Fruit fly (Drosophila melanogaster) whole organism, embryonic: ENCODE measurements around the gene CG13390.

Experiments
- Blimp-1 ChIP-seq: fragments of 200-800 bp; sonication (Bioruptor generic); optimal IDR thresholded peaks from 3 replicates; lab custom pipeline; 2018; ENCODE audit warnings: missing biosample characterization, missing genetic modification characterization, mild to moderate bottlenecking, moderate library complexity, missing genetic modification reagents
- C15 ChIP-seq: fragments of 200-800 bp; sonication (Bioruptor generic); IDR thresholded peaks from 3 replicates; pipeline ENCODE4 v1.3.6; 2022; ENCODE audit warnings: missing biosample characterization, missing genetic modification characterization
- CG10654 ChIP-seq: fragments of 200-800 bp; sonication (Bioruptor generic); optimal IDR thresholded peaks from 2 replicates; lab custom pipeline; 2016; ENCODE audit warnings: missing biosample characterization, missing genetic modification characterization
- CG10979 ChIP-seq: fragments of 200-800 bp; sonication (Bioruptor generic); optimal IDR thresholded peaks from 2 replicates; lab custom pipeline; 2018; ENCODE audit warnings: missing biosample characterization, mild to moderate bottlenecking, missing genetic modification characterization, moderate library complexity
- CG11456 ChIP-seq: fragments of 200-800 bp; sonication (Bioruptor generic); IDR thresholded peaks from 3 replicates; pipeline ENCODE4 v1.3.6; 2022; ENCODE audit warnings: missing biosample characterization, missing genetic modification characterization
- CG12299 ChIP-seq: fragments of 200-800 bp; sonication (Bioruptor generic); optimal IDR thresholded peaks from 2 replicates; lab custom pipeline; 2018; ENCODE audit warnings: missing biosample characterization, mild to moderate bottlenecking, missing genetic modification characterization
- CG13775 ChIP-seq: fragments of 200-800 bp; sonication (Bioruptor generic); optimal IDR thresholded peaks from 3 replicates; lab custom pipeline; 2017; ENCODE audit warnings: missing biosample characterization, mild to moderate bottlenecking, missing genetic modification characterization
- CG14441 ChIP-seq: fragments of 200-800 bp; sonication (Bioruptor generic); IDR thresholded peaks from 2 replicates; pipeline ENCODE4 v1.3.6; 2022; ENCODE audit warnings: missing biosample characterization, missing genetic modification characterization
- CG15601 ChIP-seq: fragments of 200-800 bp; sonication (Bioruptor generic); optimal IDR thresholded peaks from 3 replicates; lab custom pipeline; 2019; ENCODE audit warnings: missing biosample characterization, mild to moderate bottlenecking, missing genetic modification characterization, moderate library complexity
- CG1602 ChIP-seq: fragments of 200-800 bp; sonication (Bioruptor generic); optimal IDR thresholded peaks from 3 replicates; lab custom pipeline; 2016; ENCODE audit warnings: missing biosample characterization, missing genetic modification characterization
- CG17361 ChIP-seq: fragments of 200-800 bp; sonication (Bioruptor generic); IDR thresholded peaks from 3 replicates; pipeline ENCODE4 v1.3.6; 2022; ENCODE audit warnings: missing biosample characterization, missing genetic modification characterization
- CG17612 ChIP-seq: fragments of 200-800 bp; sonication (Bioruptor generic); IDR thresholded peaks from 2 replicates; pipeline ENCODE4 v1.3.6; 2022; ENCODE audit warnings: missing biosample characterization, missing genetic modification characterization
- CG18764 ChIP-seq: fragments of 200-800 bp; sonication (Bioruptor generic); optimal IDR thresholded peaks from 3 replicates; lab custom pipeline; 2016; ENCODE audit warnings: missing biosample characterization, missing genetic modification characterization
- CG2875 ChIP-seq: fragments of 200-800 bp; sonication (Bioruptor generic); optimal IDR thresholded peaks from 2 replicates; lab custom pipeline; 2017; ENCODE audit warnings: missing biosample characterization, mild to moderate bottlenecking, missing genetic modification characterization, missing genetic modification reagents
- CG31441 ChIP-seq: fragments of 200-800 bp; sonication (Bioruptor generic); IDR thresholded peaks from 2 replicates; pipeline ENCODE4 v1.3.6; 2022; ENCODE audit warnings: missing biosample characterization, missing genetic modification characterization
- CG3726 ChIP-seq: fragments of 200-800 bp; sonication (Bioruptor generic); IDR thresholded peaks from 3 replicates; pipeline ENCODE4, ENCODE4 v1.3.6; 2022; ENCODE audit warnings: missing biosample characterization, missing genetic modification characterization
- CG3995 ChIP-seq: fragments of 200-800 bp; sonication (Bioruptor generic); optimal IDR thresholded peaks from 3 replicates; lab custom pipeline; 2016; ENCODE audit warnings: missing biosample characterization, missing genetic modification characterization
- CG5180 ChIP-seq: fragments of 200-800 bp; sonication (Bioruptor generic); optimal IDR thresholded peaks from 3 replicates; lab custom pipeline; 2017; ENCODE audit warnings: missing biosample characterization, missing genetic modification characterization, mild to moderate bottlenecking, moderate library complexity, missing genetic modification reagents
- CG6175 ChIP-seq: fragments of 200-800 bp; sonication (Bioruptor generic); IDR thresholded peaks from 3 replicates; pipeline ENCODE4 v1.3.6; 2022; ENCODE audit warnings: missing biosample characterization, missing genetic modification characterization
- CG7839 ChIP-seq: fragments of 200-800 bp; sonication (Bioruptor generic); optimal IDR thresholded peaks from 3 replicates; lab custom pipeline; 2018; ENCODE audit warnings: missing biosample characterization, mild to moderate bottlenecking, missing genetic modification characterization, moderate library complexity
- CG8765 ChIP-seq: fragments of 200-800 bp; sonication (Bioruptor generic); IDR thresholded peaks from 2 replicates; pipeline ENCODE4 v1.3.6; 2022; ENCODE audit warnings: missing biosample characterization, missing genetic modification characterization
- CoRest ChIP-seq: fragments of 200-800 bp; sonication (Bioruptor generic); optimal IDR thresholded peaks from 3 replicates; lab custom pipeline; 2018; ENCODE audit warnings: missing biosample characterization, mild to moderate bottlenecking, missing genetic modification characterization, moderate library complexity
- D ChIP-seq, 2 experiments: fragments of 200-800 bp in 1 of 2; fragments of >200 bp in 1 of 2; sonication (Bioruptor generic) in 1 of 2; optimal IDR thresholded peaks; 2 replicates in 1 of 2; 3 replicates in 1 of 2; lab custom pipeline; 2017; ENCODE audit warnings: mild to moderate bottlenecking in 1 of 2, missing biosample characterization in 1 of 2, missing genetic modification characterization in 1 of 2, missing genetic modification reagents in 1 of 2
- Doc2 ChIP-seq: fragments of 200-800 bp; sonication (Bioruptor generic); IDR thresholded peaks from 2 replicates; pipeline ENCODE4 v1.3.6; 2022; ENCODE audit warnings: missing biosample characterization, missing genetic modification characterization
- Doc3 ChIP-seq: fragments of 200-800 bp; sonication (Bioruptor generic); IDR thresholded peaks from 3 replicates; pipeline ENCODE4 v1.3.6; 2022; ENCODE audit warnings: missing biosample characterization, missing genetic modification characterization; ENCODE audit not compliant: partially characterized antibody
- E2f2 ChIP-seq: fragments of 200-800 bp; sonication (Bioruptor generic); IDR thresholded peaks from 2 replicates; pipeline ENCODE4 v1.3.6; 2022; ENCODE audit warnings: missing biosample characterization, missing genetic modification characterization
- Eip74EF ChIP-seq, 2 experiments: fragments of 200-800 bp in 1 of 2; fragments of >200 bp in 1 of 2; sonication (Bioruptor generic) in 1 of 2; optimal IDR thresholded peaks; 2 replicates each; lab custom pipeline; 2017 to 2019; ENCODE audit warnings: missing biosample characterization in 2 of 2, missing genetic modification characterization in 2 of 2, mild to moderate bottlenecking in 1 of 2, moderate library complexity in 1 of 2
- Hmr ChIP-seq: fragments of 200-800 bp; sonication (Bioruptor generic); optimal IDR thresholded peaks from 3 replicates; lab custom pipeline; 2017; ENCODE audit warnings: mild to moderate bottlenecking, missing biosample characterization, missing genetic modification reagents, missing genetic modification characterization
- Hmx ChIP-seq: fragments of 200-800 bp; sonication (Bioruptor generic); optimal IDR thresholded peaks from 2 replicates; lab custom pipeline; 2016; ENCODE audit warnings: missing biosample characterization, missing genetic modification characterization
- Hr78 ChIP-seq, 2 experiments: fragments of 200-800 bp in 1 of 2; fragments of >200 bp in 1 of 2; sonication (Bioruptor generic) in 1 of 2; optimal IDR thresholded peaks; 2 replicates each; lab custom pipeline; 2017 to 2019; ENCODE audit warnings: missing biosample characterization in 2 of 2, missing genetic modification characterization in 2 of 2, mild to moderate bottlenecking in 1 of 2, moderate library complexity in 1 of 2
- Mes4 ChIP-seq: fragments of 200-800 bp; sonication (Bioruptor generic); optimal IDR thresholded peaks from 2 replicates; lab custom pipeline; 2016; ENCODE audit warnings: missing biosample characterization, missing genetic modification characterization
- Nf-YA ChIP-seq: fragments of 200-800 bp; sonication (Bioruptor generic); IDR thresholded peaks from 2 replicates; pipeline ENCODE4 v1.3.6; 2022; ENCODE audit warnings: missing biosample characterization, missing genetic modification characterization
- PHDP ChIP-seq: fragments of 200-800 bp; sonication (Bioruptor generic); optimal IDR thresholded peaks from 3 replicates; lab custom pipeline; 2018; ENCODE audit warnings: missing biosample characterization, mild to moderate bottlenecking, missing genetic modification characterization, moderate library complexity
- Poxn ChIP-seq: fragments of 200-800 bp; sonication (Bioruptor generic); IDR thresholded peaks from 2 replicates; pipeline ENCODE4 v1.3.6; 2022; ENCODE audit warnings: missing biosample characterization, missing genetic modification characterization
- Xbp1 ChIP-seq: fragments of 200-800 bp; sonication (Bioruptor generic); optimal IDR thresholded peaks from 3 replicates; lab custom pipeline; 2016; ENCODE audit warnings: missing biosample characterization, mild to moderate bottlenecking, missing genetic modification characterization
- abd-A ChIP-seq: fragments of 200-800 bp; sonication (Bioruptor generic); optimal IDR thresholded peaks from 3 replicates; lab custom pipeline; 2019; ENCODE audit warnings: missing biosample characterization, mild to moderate bottlenecking, missing genetic modification characterization, moderate library complexity
- ap ChIP-seq: fragments of 200-800 bp; sonication (Bioruptor generic); IDR thresholded peaks from 2 replicates; pipeline ENCODE4 v1.3.6; 2022; ENCODE audit warnings: missing biosample characterization, missing genetic modification characterization
- bigmax ChIP-seq: fragments of 200-800 bp; sonication (Bioruptor generic); optimal IDR thresholded peaks from 2 replicates; lab custom pipeline; 2018; ENCODE audit warnings: missing biosample characterization, mild to moderate bottlenecking, missing genetic modification characterization
- caup ChIP-seq: fragments of 200-800 bp; sonication (Bioruptor generic); optimal IDR thresholded peaks from 3 replicates; lab custom pipeline; 2017; ENCODE audit warnings: missing biosample characterization, mild to moderate bottlenecking, missing genetic modification characterization, moderate library complexity; ENCODE audit not compliant: severe bottlenecking
- fd96Cb ChIP-seq: fragments of 200-800 bp; sonication (Bioruptor generic); optimal IDR thresholded peaks from 2 replicates; lab custom pipeline; 2018; ENCODE audit warnings: missing biosample characterization, mild to moderate bottlenecking, missing genetic modification characterization, moderate library complexity
- ind ChIP-seq: fragments of 200-800 bp; sonication (Bioruptor generic); optimal IDR thresholded peaks from 3 replicates; lab custom pipeline; 2016; ENCODE audit warnings: missing biosample characterization, missing genetic modification characterization
- jumu ChIP-seq: fragments of 200-800 bp; sonication (Bioruptor generic); optimal IDR thresholded peaks from 3 replicates; lab custom pipeline; 2016; ENCODE audit warnings: missing biosample characterization, missing genetic modification characterization
- lab ChIP-seq: fragments of 200-800 bp; sonication (Bioruptor generic); optimal IDR thresholded peaks from 3 replicates; lab custom pipeline; 2017; ENCODE audit warnings: missing biosample characterization, missing genetic modification characterization, mild to moderate bottlenecking, moderate library complexity, missing genetic modification reagents
- peb ChIP-seq: fragments of 200-800 bp; sonication (Bioruptor generic); IDR thresholded peaks from 2 replicates; pipeline ENCODE4 v1.3.6; 2022; ENCODE audit warnings: missing biosample characterization, missing genetic modification characterization
- schlank ChIP-seq: fragments of 200-800 bp; sonication (Bioruptor generic); optimal IDR thresholded peaks from 2 replicates; lab custom pipeline; 2018; ENCODE audit warnings: missing biosample characterization, mild to moderate bottlenecking, missing genetic modification characterization
- so ChIP-seq: fragments of 200-800 bp; sonication (Bioruptor generic); IDR thresholded peaks from 3 replicates; pipeline ENCODE4 v1.3.6; 2022; ENCODE audit warnings: missing biosample characterization, missing genetic modification characterization
- toy ChIP-seq: fragments of 200-800 bp; sonication (Bioruptor generic); IDR thresholded peaks from 2 replicates; pipeline ENCODE4 v1.3.6; 2022; ENCODE audit warnings: missing biosample characterization, missing genetic modification characterization
- ttk ChIP-seq: fragments of 200-800 bp; sonication (Bioruptor generic); IDR thresholded peaks from 2 replicates; pipeline ENCODE4 v2.1.2; 2022; ENCODE audit warnings: missing biosample characterization, missing genetic modification characterization
- wor ChIP-seq: fragments of 200-800 bp; sonication (Bioruptor generic); IDR thresholded peaks from 2 replicates; pipeline ENCODE4 v1.3.6; 2022; ENCODE audit warnings: missing biosample characterization, missing genetic modification characterization

The CG13390 gene

DNA sequence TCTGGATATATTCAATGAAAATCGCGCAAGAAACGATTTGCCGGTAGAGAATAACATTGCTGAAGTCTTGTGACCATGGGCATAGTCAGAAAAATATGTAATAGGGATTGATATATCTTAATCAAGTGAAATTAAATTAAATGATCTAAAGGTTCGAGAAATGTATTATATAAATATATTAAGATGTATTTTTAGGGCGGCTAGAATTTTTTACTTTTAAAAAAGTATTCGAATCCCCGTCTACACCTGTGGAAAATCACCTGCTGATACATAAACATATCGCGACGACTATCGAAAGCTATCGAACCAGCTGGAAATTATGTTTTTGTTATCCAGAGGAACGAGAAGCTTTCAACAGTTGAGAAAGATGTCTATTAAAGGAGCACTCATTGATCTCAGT lies at the start of gene CG13390, which contains the start of gene CG17294 (continued):
- peak; percentile 100 for TF ChIP-seq CG17361
- peak; percentile 99 for TF ChIP-seq CG17612 (GFP tag; lab: Robert Waterston, UW)
- peak; percentile 100 for TF ChIP-seq CG12299 (tag; lab: Kevin White, UChicago)
- peak; percentile 99 for TF ChIP-seq CG1602 (GFP tag; lab: Kevin White, UChicago)
- TF ChIP-seq D (optimal IDR thresholded peaks at IDR 0.05; lab: Kevin White, UChicago): no peak
- TF ChIP-seq D (GFP tag; optimal IDR thresholded peaks at IDR 0.05; lab: Kevin White, UChicago): peak; percentile 99
- TF ChIP-seq Doc3 (GFP tag; lab: Robert Waterston, UW): peak; percentile 75
- peak; percentile 100 for TF ChIP-seq CG7839 (tag; lab: Kevin White, UChicago)
- TF ChIP-seq CG10979 (tag; lab: Kevin White, UChicago): peak; percentile 99
- peak; percentile 90 for TF ChIP-seq CG3995 (GFP tag; lab: Kevin White, UChicago)
- TF ChIP-seq CG13775 (GFP tag; lab: Kevin White, UChicago): peak; percentile 99
- TF ChIP-seq CG15601 (tag; lab: Kevin White, UChicago): peak; percentile 99
- TF ChIP-seq Hmr (GFP tag; lab: Kevin White, UChicago): peak; percentile 100
- TF ChIP-seq Blimp-1 (GFP tag; lab: Kevin White, UChicago): peak; percentile 99
- peak; percentile 99 for TF ChIP-seq caup (GFP tag; lab: Kevin White, UChicago)
- TF ChIP-seq Mes4 (GFP tag; lab: Kevin White, UChicago): peak; percentile 84
- TF ChIP-seq toy: peak; percentile 99
- TF ChIP-seq peb (GFP tag; lab: Robert Waterston, UW): peak; percentile 98
- peak; percentile 99 for TF ChIP-seq Poxn
- peak; percentile 83 for TF ChIP-seq bigmax (GFP tag; lab: Kevin White, UChicago)
- peak; percentile 99 for TF ChIP-seq CG18764 (GFP tag; lab: Kevin White, UChicago)
- TF ChIP-seq Xbp1 (GFP tag; lab: Kevin White, UChicago): peak; percentile 100
- peak; percentile 99 for TF ChIP-seq C15 (GFP tag; lab: Robert Waterston, UW)
- peak; percentile 100 for TF ChIP-seq CG14441
- peak; percentile 92 for TF ChIP-seq E2f2 (GFP tag; lab: Robert Waterston, UW)
- TF ChIP-seq CG10654 (GFP tag; lab: Kevin White, UChicago): peak; percentile 99
- peak in 1 of 2 experiments; percentile 100 for TF ChIP-seq Eip74EF (GFP tag; optimal IDR thresholded peaks at IDR 0.05; lab: Kevin White, UChicago)
- peak; percentile 99 for TF ChIP-seq CG6175
- TF ChIP-seq Hmx (GFP tag; lab: Kevin White, UChicago): peak; percentile 85
- TF ChIP-seq fd96Cb (tag; lab: Kevin White, UChicago): peak; percentile 100
- peak; percentile 99 for TF ChIP-seq CG8765 (GFP tag; lab: Robert Waterston, UW)
- TF ChIP-seq so: peak; percentile 100
- TF ChIP-seq CG31441 (GFP tag; lab: Robert Waterston, UW): peak; percentile 100
- peak; percentile 94 for TF ChIP-seq CG5180
- peak; percentile 100 for TF ChIP-seq lab (GFP tag; lab: Kevin White, UChicago)
- peak; percentile 99 for TF ChIP-seq ttk
- peak; percentile 98 for TF ChIP-seq CG2875 (GFP tag; lab: Kevin White, UChicago)
- peak; percentile 98 for TF ChIP-seq Doc2 (GFP tag; lab: Robert Waterston, UW)
- peak; percentile 100 for TF ChIP-seq PHDP (tag; lab: Kevin White, UChicago)
- peak; percentile 99 for TF ChIP-seq ind (GFP tag; lab: Kevin White, UChicago)
- TF ChIP-seq abd-A: peak; percentile 98
- TF ChIP-seq schlank (tag; lab: Kevin White, UChicago): peak; percentile 98
- peak; percentile 99 for TF ChIP-seq Nf-YA (GFP tag; lab: Robert Waterston, UW)
- peak; percentile 100 for TF ChIP-seq CoRest (tag; lab: Kevin White, UChicago)
- TF ChIP-seq CG3726 (GFP tag; lab: Robert Waterston, UW): peak; percentile 99
- peak in 1 of 2 experiments; percentile 97 for TF ChIP-seq Hr78 (GFP tag; optimal IDR thresholded peaks at IDR 0.05; lab: Kevin White, UChicago)
- peak; percentile 99 for TF ChIP-seq ap (GFP tag; lab: Robert Waterston, UW)
- peak; percentile 99 for TF ChIP-seq wor (GFP tag; lab: Robert Waterston, UW)
- TF ChIP-seq CG11456 (GFP tag; lab: Robert Waterston, UW): peak; percentile 99
- TF ChIP-seq jumu: peak; percentile 91
